Worm (Caenorhabditis elegans): ENCODE data around the gene srx-115.
"Not testable (repeated sequence)": the region's sequence is repeated elsewhere in the genome, so short reads cannot be mapped to it uniquely, and the experiment has no call there.

The srx-115 gene

ce11 chrV:8771599-8771998, at the start of gene srx-115:
srx-115 (plus strand) TSS chrV:8771899.
- TF ChIP-seq lin-11 (tag; optimal IDR thresholded peaks at IDR 0.05) (no peak), ztf-4 (tag; optimal IDR thresholded peaks at IDR 0.05) (no peak), gmeb-1 (tag; optimal IDR thresholded peaks at IDR 0.05) (no peak), ceh-16 (tag; optimal IDR thresholded peaks at IDR 0.05) (no peak), nhr-25 (tag; optimal IDR thresholded peaks at IDR 0.05) (no peak), nhr-11 (tag; optimal IDR thresholded peaks at IDR 0.05) (no peak), ZK546.5 (tag; optimal IDR thresholded peaks at IDR 0.05) (no peak), aly-2 (tag; optimal IDR thresholded peaks at IDR 0.05) (no peak), sma-9 (GFP tag; optimal IDR thresholded peaks at IDR 0.05) (no peak), sma-9 (tag; optimal IDR thresholded peaks at IDR 0.05) (no peak), unc-62 (GFP tag; optimal IDR thresholded peaks at IDR 0.05) (no peak), mdl-1 (tag; optimal IDR thresholded peaks at IDR 0.05) (no peak), snpc-4 (tag; optimal IDR thresholded peaks at IDR 0.05) (no peak), peb-1 (tag; optimal IDR thresholded peaks at IDR 0.05) (no peak), ceh-82 (tag; optimal IDR thresholded peaks at IDR 0.05) (no peak), elt-3 (tag; optimal IDR thresholded peaks at IDR 0.05) (no peak), nhr-237 (tag; optimal IDR thresholded peaks at IDR 0.05) (no peak)

ce11 chrV:8722160-8722559, 49.5 kb upstream of the srx-115 start, which contains the start of gene ZC196.8:
ZC196.8 (minus strand) TSS chrV:8722260.
- TF ChIP-seq dmd-4 (tag; optimal IDR thresholded peaks at IDR 0.05); unc-39 (tag; optimal IDR thresholded peaks at IDR 0.05); Y55F3AM.14 (GFP tag; optimal IDR thresholded peaks at IDR 0.05): not testable (repeated sequence)

ce11 chrV:8726228-8726627, 45.5 kb upstream of the srx-115 start, which contains the start of gene droe-8:
droe-8 (plus strand) TSS chrV:8726528.
- not testable (repeated sequence) for TF ChIP-seq ama-1 (optimal IDR thresholded peaks at IDR 0.05); sma-3 (GFP tag; optimal IDR thresholded peaks at IDR 0.05); alr-1 (tag; optimal IDR thresholded peaks at IDR 0.05)

- no peak for TF ChIP-seq elt-1 (tag; optimal IDR thresholded peaks at IDR 0.05)
- TF ChIP-seq alr-1 (tag; optimal IDR thresholded peaks at IDR 0.05): no peak
- no peak for TF ChIP-seq ceh-82 (tag; optimal IDR thresholded peaks at IDR 0.05)
- no peak for TF ChIP-seq lin-13 (GFP tag; optimal IDR thresholded peaks at IDR 0.05)
- no peak for TF ChIP-seq mab-5 (tag; optimal IDR thresholded peaks at IDR 0.05)
- no peak for TF ChIP-seq nhr-23 (tag; optimal IDR thresholded peaks at IDR 0.05)
- TF ChIP-seq Y55F3AM.14 (GFP tag; optimal IDR thresholded peaks at IDR 0.05): no peak
- no peak for TF ChIP-seq nhr-12 (tag; optimal IDR thresholded peaks at IDR 0.05)
- no peak for TF ChIP-seq C34F6.9 (tag; optimal IDR thresholded peaks at IDR 0.05)
- TF ChIP-seq ztf-11 (tag; optimal IDR thresholded peaks at IDR 0.05): no peak
- TF ChIP-seq nhr-77 (tag; optimal IDR thresholded peaks at IDR 0.05): no peak
- TF ChIP-seq snpc-4 (tag; optimal IDR thresholded peaks at IDR 0.05): no peak
These were observed 44.6 kb upstream of the srx-115 start, which contains the start of gene ZC196.9 for ce11 chrV:8727077-8727476. ZC196.9 (minus strand) TSS chrV:8727177.

ce11 chrV:8729100-8729499, 42.6 kb upstream of the srx-115 start, which contains the start of gene ZC196.5:
ZC196.5 (plus strand) TSS chrV:8729400.
- TF ChIP-seq elt-1 (tag; optimal IDR thresholded peaks at IDR 0.05) (no peak), nhr-23 (tag; optimal IDR thresholded peaks at IDR 0.05) (no peak), sma-3 (GFP tag; optimal IDR thresholded peaks at IDR 0.05) (no peak), ceh-82 (tag; optimal IDR thresholded peaks at IDR 0.05) (no peak), mab-5 (tag; optimal IDR thresholded peaks at IDR 0.05) (no peak), Y55F3AM.14 (GFP tag; optimal IDR thresholded peaks at IDR 0.05) (no peak), dmd-4 (tag; optimal IDR thresholded peaks at IDR 0.05) (no peak), blmp-1 (tag; optimal IDR thresholded peaks at IDR 0.05; ENCODE audit: insufficient read depth) (no peak), nhr-12 (tag; optimal IDR thresholded peaks at IDR 0.05) (no peak), ztf-11 (tag; optimal IDR thresholded peaks at IDR 0.05) (no peak), ceh-16 (tag; optimal IDR thresholded peaks at IDR 0.05) (no peak), gmeb-1 (tag; optimal IDR thresholded peaks at IDR 0.05) (no peak), nhr-11 (tag; optimal IDR thresholded peaks at IDR 0.05) (no peak), nhr-237 (tag; optimal IDR thresholded peaks at IDR 0.05) (no peak), elt-3 (tag; optimal IDR thresholded peaks at IDR 0.05) (no peak), sem-4 (tag; optimal IDR thresholded peaks at IDR 0.05) (no peak), nhr-21 (tag; optimal IDR thresholded peaks at IDR 0.05) (no peak)

All from whole organism, L2 larva.